Worm (Caenorhabditis elegans) whole organism, L4 larva: ENCODE measurements around the gene ifas-1.
A peak's percentile ranks its signal among the peaks of the same experiment; 100 is the strongest.

Experiments
- Y48G9A.11 ChIP-seq: fragments of 200-800 bp; sonication (Bioruptor generic); IDR thresholded peaks from 2 replicates; pipeline ENCODE4 v1.3.6; 2022; ENCODE audit warnings: missing genetic modification reagents, missing genetic modification characterization, missing compliant biosample characterization
- Y75B8A.6 ChIP-seq: fragments of 200-800 bp; sonication (Bioruptor generic); IDR thresholded peaks from 2 replicates; pipeline ENCODE4 v1.3.6; 2022; ENCODE audit warnings: missing genetic modification reagents, missing genetic modification characterization, missing compliant biosample characterization
- ZK337.2 ChIP-seq: fragments of 200-800 bp; sonication (Bioruptor generic); IDR thresholded peaks from 2 replicates; pipeline ENCODE4 v1.3.6; 2022; ENCODE audit warnings: missing genetic modification reagents, missing genetic modification characterization, missing compliant biosample characterization
- aha-1 ChIP-seq: fragments of 150-350 bp; peaks from one replicate; lab custom pipeline; 2014; ENCODE audit warnings: missing biosample characterization, missing genetic modification characterization
- arid-1 ChIP-seq: fragments of 200-800 bp; sonication (Bioruptor generic); conservative IDR thresholded peaks from 2 replicates; pipeline ENCODE4 v1.3.6; 2022; ENCODE audit warnings: missing genetic modification reagents, missing genetic modification characterization, missing compliant biosample characterization
- ceh-28 ChIP-seq: fragments of 150-350 bp; optimal IDR thresholded peaks from 2 replicates; lab custom pipeline; 2014; ENCODE audit warnings: missing biosample characterization, missing genetic modification reagents, missing genetic modification characterization
- ceh-32 ChIP-seq: sonication (generic microtip); optimal IDR thresholded peaks from 2 replicates; lab custom pipeline; 2016; ENCODE audit warnings: mild to moderate bottlenecking, missing genetic modification characterization, missing compliant biosample characterization; ENCODE audit not compliant: poor library complexity
- ceh-62 ChIP-seq: sonication (generic microtip); optimal IDR thresholded peaks from 2 replicates; lab custom pipeline; 2017; ENCODE audit warnings: missing biosample characterization, missing genetic modification characterization
- cey-2 ChIP-seq: sonication (generic microtip); optimal IDR thresholded peaks from 3 replicates; lab custom pipeline; 2017; ENCODE audit warnings: missing genetic modification characterization, mild to moderate bottlenecking, missing compliant biosample characterization, antibody characterized with exemption, borderline replicate concordance; ENCODE audit not compliant: insufficient read depth
- dpl-1 ChIP-seq: fragments of 150-350 bp; optimal IDR thresholded peaks from 2 replicates; lab custom pipeline; 2014; ENCODE audit warnings: missing biosample characterization, missing genetic modification reagents, missing genetic modification characterization
- egl-43 ChIP-seq: fragments of 200-800 bp; sonication (Bioruptor generic); IDR thresholded peaks from 2 replicates; pipeline ENCODE4 v1.3.6; 2022; ENCODE audit warnings: missing genetic modification reagents, missing genetic modification characterization, missing compliant biosample characterization
- fkh-10 ChIP-seq: fragments of 150-350 bp; optimal IDR thresholded peaks from 2 replicates; lab custom pipeline; 2014; ENCODE audit warnings: missing biosample characterization, missing genetic modification reagents, missing genetic modification characterization
- hlh-11 ChIP-seq: fragments of 200-800 bp; sonication (Bioruptor generic); optimal IDR thresholded peaks from 2 replicates; lab custom pipeline; 2018; ENCODE audit warnings: mild to moderate bottlenecking, missing genetic modification characterization, missing compliant biosample characterization
- lin-15B ChIP-seq: fragments of 150-350 bp; sonication (generic microtip); optimal IDR thresholded peaks from 3 replicates; lab custom pipeline; 2014; ENCODE audit warnings: missing biosample characterization, missing genetic modification characterization
- lin-29 ChIP-seq: fragments of 200-800 bp; sonication (Bioruptor generic); IDR thresholded peaks from 2 replicates; pipeline ENCODE4 v1.3.6; 2022; ENCODE audit warnings: missing genetic modification reagents, missing genetic modification characterization, missing compliant biosample characterization
- lin-38 ChIP-seq: fragments of 200-800 bp; sonication (Bioruptor generic); IDR thresholded peaks from 2 replicates; pipeline ENCODE4 v1.3.6; 2022; ENCODE audit warnings: missing genetic modification reagents, missing genetic modification characterization, missing compliant biosample characterization
- nhr-102 ChIP-seq: sonication (generic microtip); optimal IDR thresholded peaks from 2 replicates; lab custom pipeline; 2016; ENCODE audit warnings: mild to moderate bottlenecking, missing genetic modification characterization, moderate library complexity, missing compliant biosample characterization
- nhr-41 ChIP-seq: fragments of 200-800 bp; sonication (Bioruptor generic); IDR thresholded peaks from 2 replicates; pipeline ENCODE4 v1.3.6; 2022; ENCODE audit warnings: missing genetic modification reagents, missing genetic modification characterization, missing compliant biosample characterization
- saeg-2 ChIP-seq: fragments of 200-800 bp; sonication (Bioruptor generic); IDR thresholded peaks from 2 replicates; pipeline ENCODE4 v1.3.6; 2022; ENCODE audit warnings: missing genetic modification reagents, missing genetic modification characterization, missing compliant biosample characterization
- sdz-12 ChIP-seq: fragments of 200-800 bp; sonication (Bioruptor generic); optimal IDR thresholded peaks from 2 replicates; lab custom pipeline; 2018; ENCODE audit warnings: mild to moderate bottlenecking, missing genetic modification characterization, missing compliant biosample characterization
- set-16 ChIP-seq: fragments of 200-800 bp; sonication (Bioruptor generic); IDR thresholded peaks from 2 replicates; pipeline ENCODE4 v1.3.6; 2022; ENCODE audit warnings: missing genetic modification reagents, missing genetic modification characterization, missing compliant biosample characterization
- spr-3 ChIP-seq: fragments of 200-800 bp; sonication (Bioruptor generic); optimal IDR thresholded peaks from 2 replicates; lab custom pipeline; 2018; ENCODE audit warnings: mild to moderate bottlenecking, missing genetic modification characterization, missing compliant biosample characterization
- tra-1 ChIP-seq: fragments of 200-800 bp; sonication (Bioruptor generic); IDR thresholded peaks from 2 replicates; pipeline ENCODE4 v1.3.6; 2022; ENCODE audit warnings: missing genetic modification reagents, missing genetic modification characterization, missing compliant biosample characterization
- unc-62 ChIP-seq, 3 experiments: fragments of 150-350 bp in 1 of 3; sonication (generic microtip); optimal IDR thresholded peaks in 2 of 3; peaks in 1 of 3; 1 replicate in 1 of 3; 2 replicates in 2 of 3; lab custom pipeline; 2014 to 2017; ENCODE audit warnings: missing biosample characterization in 3 of 3, missing genetic modification characterization in 3 of 3, missing genetic modification reagents in 3 of 3, missing genotype in 1 of 3
- zag-1 ChIP-seq: fragments of 150-350 bp; optimal IDR thresholded peaks from 2 replicates; lab custom pipeline; 2014; ENCODE audit warnings: missing biosample characterization, missing genetic modification characterization
- zfp-2 ChIP-seq: sonication (generic microtip); optimal IDR thresholded peaks from 2 replicates; lab custom pipeline; 2016; ENCODE audit warnings: mild to moderate bottlenecking, missing genetic modification characterization, missing compliant biosample characterization
- zfp-3 ChIP-seq: fragments of 200-800 bp; sonication (Bioruptor generic); conservative IDR thresholded peaks from 2 replicates; pipeline ENCODE4 v1.3.6; 2022; ENCODE audit warnings: missing genetic modification reagents, missing genetic modification characterization, missing compliant biosample characterization
- zip-11 ChIP-seq: fragments of 200-800 bp; sonication (Bioruptor generic); IDR thresholded peaks from 2 replicates; pipeline ENCODE4 v1.3.6; 2022; ENCODE audit warnings: missing genetic modification characterization, missing compliant biosample characterization
- zip-2 ChIP-seq: fragments of 150-350 bp; optimal IDR thresholded peaks from 2 replicates; lab custom pipeline; 2014; ENCODE audit warnings: missing biosample characterization, missing genetic modification characterization
- ztf-7 ChIP-seq: fragments of 150-350 bp; optimal IDR thresholded peaks from 2 replicates; lab custom pipeline; 2014; ENCODE audit warnings: missing biosample characterization, missing genetic modification characterization

ifas-1 gene

DNA sequence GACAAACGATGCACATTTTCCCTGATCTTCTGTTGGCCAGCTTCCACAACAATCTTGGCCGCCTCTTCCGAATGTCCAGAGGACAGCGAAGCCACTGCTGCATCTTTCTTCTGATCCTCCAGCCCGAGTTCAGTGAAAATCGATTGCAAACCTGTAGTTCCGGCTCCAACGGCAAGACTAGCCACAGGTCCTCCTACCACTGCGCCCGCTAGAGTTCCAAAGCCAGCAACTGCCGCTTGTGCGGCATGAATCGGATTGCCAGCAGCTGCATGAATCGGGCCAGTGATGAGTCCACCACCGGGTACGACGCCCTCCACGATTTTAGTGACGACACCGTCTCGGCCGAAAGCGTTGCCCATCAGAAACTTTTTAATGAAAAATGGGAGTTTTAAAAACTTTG lies at the start of gene ifas-1:
TSS of gene ifas-1 (minus strand) at position 387 of the 400 bp plus-strand sequence.
- TF ChIP-seq set-16 (peak; percentile 70), tra-1 (no peak)

DNA sequence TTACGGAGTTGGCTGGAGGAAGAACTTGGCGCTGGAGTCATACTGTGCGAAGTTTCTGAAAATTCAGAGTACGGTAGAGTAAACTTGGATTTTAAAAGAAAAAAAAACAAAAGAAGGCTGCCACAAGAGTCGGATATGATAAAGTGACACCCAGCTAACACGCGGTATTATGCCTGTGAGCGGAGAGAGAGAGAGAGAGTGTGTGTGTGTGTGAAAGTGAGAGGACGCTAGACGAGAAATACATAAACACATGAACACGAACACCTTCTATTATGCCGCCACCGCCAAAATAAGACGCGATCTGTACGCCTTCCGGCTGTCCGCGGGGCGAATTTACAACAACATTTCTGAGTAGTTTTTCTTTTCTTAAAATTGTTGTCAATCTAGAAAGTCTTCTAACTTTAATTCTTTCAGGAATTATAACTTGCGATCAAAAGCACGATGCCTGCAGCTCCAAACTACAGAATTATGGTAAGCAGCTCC lies 48.4 kb upstream of the ifas-1 start, which contains the start of gene F12E12.6:
TSS of gene F12E12.6 (minus strand) at position 51 of the 483 bp plus-strand sequence.
- no peak for TF ChIP-seq ceh-62
- TF ChIP-seq zag-1 (tag; lab: Kevin White, UChicago): no peak
- no peak for TF ChIP-seq spr-3
- TF ChIP-seq hlh-11: no peak
- TF ChIP-seq zfp-3 (GFP tag; lab: Robert Waterston, UW): no peak

DNA sequence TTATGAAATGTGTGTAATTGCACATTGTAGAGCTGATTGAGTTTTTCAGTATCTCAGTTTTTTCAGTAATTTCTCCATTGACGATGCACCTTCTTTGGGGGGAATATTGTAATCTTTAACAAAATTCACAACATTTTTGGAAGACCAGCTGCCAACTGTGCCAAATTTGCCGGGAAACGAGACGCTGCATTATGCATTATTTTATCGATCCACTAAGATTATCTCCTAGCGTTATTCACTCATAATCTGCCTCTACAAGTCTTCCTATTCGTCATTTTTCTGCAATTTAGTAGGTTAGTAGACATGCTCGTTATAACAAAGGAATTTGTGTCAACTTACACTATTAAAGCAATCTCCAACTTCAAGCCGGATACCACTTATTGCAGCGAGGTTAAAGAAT lies 43.2 kb upstream of the ifas-1 start, which contains the start of the genes sdz-12 and bath-31:
TSS of gene sdz-12 (minus strand) at position 101 of the 400 bp plus-strand sequence.
TSS of gene bath-31 (plus strand) at position 251 of the 400 bp plus-strand sequence.
- no peak for TF ChIP-seq arid-1
- TF ChIP-seq zip-11 (GFP tag; lab: Robert Waterston, UW): no peak
- TF ChIP-seq nhr-41 (GFP tag; lab: Robert Waterston, UW): no peak
- TF ChIP-seq hlh-11: no peak
- no peak for TF ChIP-seq ZK337.2 (GFP tag; lab: Robert Waterston, UW)
- TF ChIP-seq sdz-12 (GFP tag; lab: Kevin White, UChicago): no peak
- no peak for TF ChIP-seq set-16
- TF ChIP-seq, all 104 proteins: peak for 0

DNA sequence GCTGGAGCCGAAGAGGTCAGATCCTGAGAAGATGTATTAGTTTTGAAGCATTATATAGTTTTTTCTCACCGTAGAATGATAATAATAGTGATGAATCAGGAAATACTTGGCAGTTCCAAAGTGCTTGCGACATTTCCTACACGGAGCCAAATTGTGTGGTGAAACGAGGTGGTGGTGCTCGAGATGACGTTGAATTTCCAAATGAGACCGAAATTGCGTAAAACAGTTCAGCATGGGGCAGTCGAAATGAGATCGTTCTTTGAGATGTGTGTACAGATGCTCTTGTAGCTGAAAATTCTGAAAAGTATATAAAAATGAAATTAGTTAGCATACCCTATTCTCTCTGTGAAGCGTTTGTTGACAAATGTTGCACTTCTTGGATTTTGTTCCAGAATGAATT lies 39.5 kb upstream of the ifas-1 start, which contains the start of gene C46E10.8:
TSS of gene C46E10.8 (minus strand) at position 101 of the 400 bp plus-strand sequence.
- TF ChIP-seq unc-62 (GFP tag; optimal IDR thresholded peaks at IDR 0.05 in 1 of 2; lab: Kevin White, UChicago): peak in 1 of 2 experiments; percentile 28
- no peak for TF ChIP-seq unc-62 (tag; optimal IDR thresholded peaks at IDR 0.05; lab: Kevin White, UChicago)
- TF ChIP-seq ztf-7 (tag; lab: Kevin White, UChicago): no peak

DNA sequence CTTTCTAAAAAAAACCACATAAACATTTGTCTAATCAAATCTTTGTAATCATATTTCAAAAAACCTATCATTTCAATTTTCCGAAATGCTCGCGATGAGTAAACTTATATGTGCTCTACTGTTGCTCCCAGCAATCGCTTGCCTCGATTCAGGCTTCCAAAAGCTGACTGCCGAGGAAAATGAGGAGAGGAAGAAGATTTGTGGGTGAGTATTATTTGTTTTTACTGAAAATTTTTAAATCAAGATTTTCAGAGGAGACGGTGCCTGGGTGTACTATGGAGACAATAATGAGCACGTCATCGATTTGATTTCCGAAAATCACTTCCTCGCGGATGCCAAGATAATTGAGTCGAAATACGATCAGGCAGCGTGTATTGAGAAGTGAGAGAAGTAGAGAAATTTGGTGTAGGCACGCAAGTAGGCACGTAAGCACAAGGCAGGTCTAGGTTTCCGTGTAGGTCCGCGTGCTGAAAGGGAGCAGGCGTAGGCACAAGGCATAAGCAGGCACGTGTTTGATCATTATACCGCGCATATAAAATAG lies 35.7 kb upstream of the ifas-1 start, which contains the start of gene C46E10.1:
TSS of gene C46E10.1 (plus strand) at position 51 of the 541 bp plus-strand sequence.
- TF ChIP-seq saeg-2 (GFP tag; lab: Robert Waterston, UW): no peak
- TF ChIP-seq aha-1: peak; percentile 90

DNA sequence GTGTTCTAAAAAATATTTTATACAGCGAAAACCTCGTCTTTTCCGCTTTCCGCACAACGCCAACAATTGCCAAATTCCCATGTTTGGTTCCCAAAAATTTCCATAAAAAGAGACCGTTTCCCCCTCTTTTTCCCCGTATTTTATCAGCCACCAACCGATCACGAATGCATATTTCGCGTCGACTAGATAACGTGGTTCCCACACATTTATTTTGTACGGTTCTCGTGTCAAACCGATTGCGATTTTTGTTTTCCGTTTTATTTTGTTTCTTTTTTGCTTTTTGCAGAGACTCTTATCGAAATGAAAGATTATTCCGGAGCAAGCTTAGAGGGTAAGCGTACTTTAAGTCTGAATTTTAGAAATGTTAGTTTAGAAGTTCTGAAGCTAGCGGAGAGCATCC lies 32.5 kb upstream of the ifas-1 start, which contains the start of gene C46E10.3:
TSS of gene C46E10.3 (plus strand) at position 301 of the 400 bp plus-strand sequence.
- TF ChIP-seq ceh-62: no peak
- no peak for TF ChIP-seq Y75B8A.6 (GFP tag; lab: Robert Waterston, UW)
- TF ChIP-seq lin-38 (GFP tag; lab: Robert Waterston, UW): no peak
- no peak for TF ChIP-seq Y48G9A.11 (GFP tag; lab: Robert Waterston, UW)
- no peak for TF ChIP-seq ceh-32 (tag; lab: Kevin White, UChicago)
- no peak for TF ChIP-seq dpl-1 (GFP tag; lab: Kevin White, UChicago)

DNA sequence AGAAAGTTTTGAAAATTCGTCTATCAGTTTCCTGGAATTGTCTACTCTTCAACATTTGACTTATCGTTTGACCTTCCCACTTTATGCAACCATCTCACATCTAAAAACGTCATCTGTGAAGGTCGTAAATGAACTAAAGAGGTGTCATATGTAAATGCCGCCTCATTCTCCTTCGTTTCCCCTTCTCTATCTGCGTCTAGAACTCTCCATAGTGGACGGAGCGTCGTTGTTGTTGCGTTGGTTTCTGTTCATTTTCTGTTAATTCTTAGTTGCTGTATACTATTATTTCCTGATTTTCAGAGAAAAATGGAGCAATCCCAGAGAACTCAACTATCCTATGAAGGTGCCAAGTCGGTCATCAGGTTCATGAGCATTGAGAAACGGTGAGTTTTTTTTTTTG lies 28.4 kb upstream of the ifas-1 start, which contains the start of gene fbxc-52:
TSS of gene fbxc-52 (plus strand) at position 301 of the 400 bp plus-strand sequence.
- TF ChIP-seq spr-3 (no peak), fkh-10 (no peak), lin-29 (GFP tag; lab: Robert Waterston, UW) (no peak), nhr-102 (tag; lab: Kevin White, UChicago) (no peak), egl-43 (no peak), cey-2 (tag; lab: Kevin White, UChicago) (no peak), zip-2 (tag; lab: Kevin White, UChicago) (no peak), lin-15B (no peak), ceh-28 (tag; lab: Kevin White, UChicago) (no peak), tra-1 (no peak), zfp-2 (tag; lab: Kevin White, UChicago) (no peak), lin-38 (GFP tag; lab: Robert Waterston, UW) (no peak), dpl-1 (GFP tag; lab: Kevin White, UChicago) (no peak), unc-62 (GFP tag; optimal IDR thresholded peaks at IDR 0.05 in 1 of 2; lab: Kevin White, UChicago) (no peak), unc-62 (tag; optimal IDR thresholded peaks at IDR 0.05; lab: Kevin White, UChicago) (no peak)
